Worm (Caenorhabditis elegans) whole organism, L1 larva: ENCODE results near the gene H25P19.1.
A peak's percentile ranks its signal among the peaks of the same experiment; 100 is the strongest.

Experiments
- F16B12.6 ChIP-seq: fragments of 150-350 bp; optimal IDR thresholded peaks from 2 replicates; lab custom pipeline; 2014; ENCODE audit warnings: missing biosample characterization, missing genetic modification characterization
- Y116A8C.19 ChIP-seq: sonication (generic microtip); optimal IDR thresholded peaks from 2 replicates; lab custom pipeline; 2016; ENCODE audit warnings: missing compliant biosample characterization, missing genetic modification characterization, borderline replicate concordance
- alr-1 ChIP-seq: fragments of 200-800 bp; sonication (Bioruptor generic); optimal IDR thresholded peaks from 2 replicates; lab custom pipeline; 2018; ENCODE audit warnings: borderline replicate concordance, mild to moderate bottlenecking, missing genetic modification characterization, missing compliant biosample characterization
- aly-2 ChIP-seq: fragments of 150-350 bp; optimal IDR thresholded peaks from 2 replicates; lab custom pipeline; 2014; ENCODE audit warnings: missing biosample characterization, missing genetic modification characterization
- ama-1 ChIP-seq: fragments of 150-350 bp; optimal IDR thresholded peaks from 2 replicates; lab custom pipeline; 2014
- ceh-88 ChIP-seq: fragments of 200-800 bp; sonication (Bioruptor generic); IDR thresholded peaks from 2 replicates; pipeline ENCODE4 v1.3.6; 2022; ENCODE audit warnings: missing genetic modification characterization, missing compliant biosample characterization
- ceh-90 ChIP-seq: sonication (generic microtip); optimal IDR thresholded peaks from 2 replicates; lab custom pipeline; 2016; ENCODE audit warnings: missing genetic modification characterization, missing compliant biosample characterization
- ces-1 ChIP-seq: fragments of 150-350 bp; optimal IDR thresholded peaks from 2 replicates; lab custom pipeline; 2014; ENCODE audit warnings: missing biosample characterization, missing genetic modification reagents, missing genetic modification characterization
- efl-1 ChIP-seq, 4 experiments: fragments of 150-350 bp; optimal IDR thresholded peaks in 3 of 4; peaks in 1 of 4; 1 replicate in 1 of 4; 2 replicates in 3 of 4; lab custom pipeline; 2014; ENCODE audit warnings: missing biosample characterization in 2 of 4, missing genetic modification characterization in 2 of 4, missing genetic modification reagents in 2 of 4
- egl-27 ChIP-seq, 2 experiments: fragments of 150-350 bp in 1 of 2; sonication (generic microtip); optimal IDR thresholded peaks; 3 replicates each; lab custom pipeline; 2017 to 2018; ENCODE audit warnings: missing biosample characterization in 2 of 2, missing genetic modification characterization in 2 of 2, missing genetic modification reagents in 2 of 2
- elt-2 ChIP-seq: sonication (generic microtip); optimal IDR thresholded peaks from 2 replicates; lab custom pipeline; 2016; ENCODE audit warnings: missing genetic modification characterization, mild to moderate bottlenecking, inconsistent platforms, missing compliant biosample characterization, missing genetic modification reagents
- elt-3 ChIP-seq, 6 experiments: fragments of 150-350 bp in 1 of 6; sonication (generic microtip); optimal IDR thresholded peaks; 2 replicates each; lab custom pipeline; 2017 to 2018; ENCODE audit warnings: missing biosample characterization in 6 of 6, missing genetic modification characterization in 6 of 6, inconsistent platforms in 1 of 6
- ets-5 ChIP-seq: fragments of 200-800 bp; sonication (Bioruptor generic); IDR thresholded peaks from 2 replicates; pipeline ENCODE4 v1.3.6; 2022; ENCODE audit warnings: missing genetic modification characterization, missing compliant biosample characterization
- fkh-4 ChIP-seq: sonication (generic microtip); optimal IDR thresholded peaks from 2 replicates; lab custom pipeline; 2016; ENCODE audit warnings: missing compliant biosample characterization, missing genetic modification characterization, borderline replicate concordance
- fkh-8 ChIP-seq: sonication (generic microtip); optimal IDR thresholded peaks from 2 replicates; lab custom pipeline; 2016; ENCODE audit warnings: mild to moderate bottlenecking, missing genetic modification characterization, missing compliant biosample characterization
- hlh-4 ChIP-seq: sonication (generic microtip); optimal IDR thresholded peaks from 2 replicates; lab custom pipeline; 2016; ENCODE audit warnings: mild to moderate bottlenecking, missing genetic modification characterization, missing compliant biosample characterization
- hpl-2 ChIP-seq: fragments of 150-350 bp; optimal IDR thresholded peaks from 2 replicates; lab custom pipeline; 2014; ENCODE audit warnings: missing biosample characterization, missing genetic modification reagents, missing genetic modification characterization
- irx-1 ChIP-seq: sonication (generic microtip); optimal IDR thresholded peaks from 2 replicates; lab custom pipeline; 2016; ENCODE audit warnings: missing genetic modification characterization, missing compliant biosample characterization
- isw-1 ChIP-seq: fragments of 200-800 bp; sonication (Bioruptor generic); IDR thresholded peaks from 2 replicates; pipeline ENCODE4 v1.3.6; 2022; ENCODE audit warnings: missing genetic modification characterization, missing compliant biosample characterization
- lin-14 ChIP-seq: fragments of 200-800 bp; sonication (Bioruptor generic); optimal IDR thresholded peaks from 2 replicates; lab custom pipeline; 2018; ENCODE audit warnings: mild to moderate bottlenecking, missing genetic modification characterization, moderate library complexity, missing compliant biosample characterization
- lin-15B ChIP-seq: fragments of 150-350 bp; sonication (generic microtip); optimal IDR thresholded peaks from 3 replicates; lab custom pipeline; 2014; ENCODE audit warnings: missing biosample characterization, missing genetic modification characterization
- lin-35 ChIP-seq, 2 experiments: fragments of 150-350 bp; optimal IDR thresholded peaks; 2 replicates each; lab custom pipeline; 2014; ENCODE audit warnings: missing biosample characterization in 2 of 2, missing genetic modification characterization in 2 of 2, missing genetic modification reagents in 2 of 2
- lin-39 ChIP-seq: fragments of 150-350 bp; optimal IDR thresholded peaks from 2 replicates; lab custom pipeline; 2014; ENCODE audit warnings: missing biosample characterization, missing genetic modification reagents, missing genetic modification characterization
- lir-3 ChIP-seq: sonication (generic microtip); optimal IDR thresholded peaks from 2 replicates; lab custom pipeline; 2016; ENCODE audit warnings: mild to moderate bottlenecking, missing genetic modification characterization, moderate library complexity, missing compliant biosample characterization; ENCODE audit not compliant: poor library complexity
- lsy-2 ChIP-seq, 2 experiments: fragments of 150-350 bp; optimal IDR thresholded peaks; 2 replicates each; lab custom pipeline; 2014; ENCODE audit warnings: missing biosample characterization in 2 of 2, missing genetic modification characterization in 2 of 2
- mab-9 ChIP-seq: fragments of 200-800 bp; sonication (Bioruptor generic); IDR thresholded peaks from 2 replicates; pipeline ENCODE4 v1.3.6; 2022; ENCODE audit warnings: missing genetic modification reagents, missing genetic modification characterization, missing compliant biosample characterization
- mep-1 ChIP-seq: fragments of 150-350 bp; optimal IDR thresholded peaks from 2 replicates; lab custom pipeline; 2014; ENCODE audit warnings: missing biosample characterization, missing genetic modification characterization
- nhr-19 ChIP-seq: fragments of 200-800 bp; sonication (Bioruptor generic); conservative IDR thresholded peaks from 2 replicates; pipeline ENCODE4 v1.3.6; 2022; ENCODE audit warnings: missing genetic modification characterization, missing compliant biosample characterization
- nhr-20 ChIP-seq: sonication (generic microtip); optimal IDR thresholded peaks from 2 replicates; lab custom pipeline; 2016; ENCODE audit warnings: mild to moderate bottlenecking, missing genetic modification characterization, missing compliant biosample characterization
- nhr-47 ChIP-seq: sonication (generic microtip); optimal IDR thresholded peaks from 2 replicates; lab custom pipeline; 2016; ENCODE audit warnings: mild to moderate bottlenecking, missing genetic modification characterization, moderate library complexity, missing compliant biosample characterization
- nhr-71 ChIP-seq: sonication (generic microtip); optimal IDR thresholded peaks from 2 replicates; lab custom pipeline; 2016; ENCODE audit warnings: mild to moderate bottlenecking, missing genetic modification characterization, moderate library complexity, missing compliant biosample characterization
- nhr-76 ChIP-seq: sonication (generic microtip); optimal IDR thresholded peaks from 2 replicates; lab custom pipeline; 2017; ENCODE audit warnings: missing biosample characterization, missing genetic modification characterization
- nhr-84 ChIP-seq: sonication (generic microtip); optimal IDR thresholded peaks from 2 replicates; lab custom pipeline; 2017; ENCODE audit warnings: missing biosample characterization, missing genetic modification characterization
- nhr-85 ChIP-seq: sonication (generic microtip); peaks from one replicate; lab custom pipeline; 2016; ENCODE audit warnings: missing genetic modification characterization, inconsistent platforms, missing compliant biosample characterization
- nhr-90 ChIP-seq: sonication (generic microtip); optimal IDR thresholded peaks from 2 replicates; lab custom pipeline; 2016; ENCODE audit warnings: mild to moderate bottlenecking, missing genetic modification characterization, missing compliant biosample characterization; ENCODE audit not compliant: poor library complexity
- pax-3 ChIP-seq: fragments of 200-800 bp; sonication (Bioruptor generic); optimal IDR thresholded peaks from 2 replicates; lab custom pipeline; 2018; ENCODE audit warnings: mild to moderate bottlenecking, missing genetic modification characterization, moderate library complexity, missing compliant biosample characterization
- rnt-1 ChIP-seq: sonication (generic microtip); optimal IDR thresholded peaks from 2 replicates; lab custom pipeline; 2016; ENCODE audit warnings: mild to moderate bottlenecking, missing genetic modification characterization, moderate library complexity, missing compliant biosample characterization
- skn-1 ChIP-seq: fragments of 150-350 bp; optimal IDR thresholded peaks from 2 replicates; lab custom pipeline; 2014; ENCODE audit warnings: missing biosample characterization, missing genetic modification characterization
- snu-23 ChIP-seq: sonication (generic microtip); optimal IDR thresholded peaks from 2 replicates; lab custom pipeline; 2016; ENCODE audit warnings: missing genetic modification characterization, missing compliant biosample characterization
- sptf-1 ChIP-seq: fragments of 150-350 bp; optimal IDR thresholded peaks from 2 replicates; lab custom pipeline; 2014; ENCODE audit warnings: missing biosample characterization, missing genetic modification characterization
- tlp-1 ChIP-seq: fragments of 150-350 bp; optimal IDR thresholded peaks from 2 replicates; lab custom pipeline; 2014; ENCODE audit warnings: missing biosample characterization, missing genetic modification characterization
- unc-130 ChIP-seq: fragments of 150-350 bp; optimal IDR thresholded peaks from 2 replicates; lab custom pipeline; 2017; ENCODE audit warnings: missing biosample characterization, missing genetic modification characterization, inconsistent platforms
- zip-4 ChIP-seq: fragments of 200-800 bp; sonication (Bioruptor generic); optimal IDR thresholded peaks from 2 replicates; lab custom pipeline; 2018; ENCODE audit warnings: mild to moderate bottlenecking, missing genetic modification characterization, moderate library complexity, missing compliant biosample characterization
- ztf-11 ChIP-seq, 2 experiments: sonication (generic microtip); optimal IDR thresholded peaks; 2 replicates each; lab custom pipeline; 2016 to 2017; ENCODE audit warnings: missing genetic modification characterization in 2 of 2, missing biosample characterization in 1 of 2, missing compliant biosample characterization in 1 of 2
- ztf-4 ChIP-seq: fragments of 150-350 bp; optimal IDR thresholded peaks from 2 replicates; lab custom pipeline; 2014; ENCODE audit warnings: missing biosample characterization, missing genetic modification characterization

Gene H25P19.1

DNA sequence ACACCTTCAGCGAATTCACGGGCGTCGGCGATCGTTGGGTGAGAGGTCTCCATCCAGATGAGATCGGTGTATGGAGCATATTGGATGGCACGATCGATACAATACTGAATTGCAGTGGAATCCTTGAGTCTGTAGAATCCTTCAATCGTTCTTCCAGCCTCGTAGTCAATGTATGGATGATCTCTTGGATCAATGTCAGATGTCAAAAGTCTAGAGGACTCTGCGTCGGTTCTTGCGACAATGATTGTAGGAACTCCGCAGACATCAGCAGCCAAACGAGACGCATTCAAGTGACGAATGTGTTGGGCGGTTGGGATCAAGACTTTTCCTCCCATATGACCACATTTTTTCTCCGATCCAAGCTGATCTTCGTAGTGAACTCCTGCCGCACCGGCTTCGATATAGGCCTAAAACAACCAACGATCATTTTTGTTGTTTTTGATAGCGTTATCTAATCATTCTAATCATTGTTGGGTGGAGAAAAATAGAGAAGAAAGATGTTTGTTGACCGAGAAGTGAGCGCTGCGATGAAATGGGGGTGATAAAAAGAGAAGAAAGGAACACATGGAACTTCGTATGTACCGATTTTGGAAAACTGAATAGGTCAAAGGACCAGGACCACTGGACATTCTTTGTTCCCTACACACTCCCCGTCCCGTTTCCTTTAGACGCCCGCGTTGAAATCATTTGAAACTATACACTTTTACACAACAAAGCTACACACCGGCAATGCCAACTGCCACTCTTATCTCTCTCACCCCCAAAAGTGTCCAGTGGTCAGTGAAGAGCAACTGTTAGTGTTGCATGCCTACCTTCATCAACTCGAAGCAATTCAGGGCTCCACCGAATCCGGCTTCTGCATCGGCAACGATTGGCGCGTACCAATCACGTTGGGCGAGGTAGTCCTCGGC, 39.3 kb downstream of the H25P19.1 start:
- no peak for TF ChIP-seq alr-1 (tag; lab: Kevin White, UChicago)
- no peak for TF ChIP-seq nhr-47 (tag; lab: Kevin White, UChicago)
- TF ChIP-seq lsy-2 (tag; optimal IDR thresholded peaks at IDR 0.05; lab: Kevin White, UChicago): peak in 1 of 2 experiments; percentile 25
- no peak for TF ChIP-seq ces-1 (GFP tag; lab: Kevin White, UChicago)
- peak; percentile 10 for TF ChIP-seq unc-130
- peak; percentile 45 for TF ChIP-seq ceh-88 (GFP tag; lab: Robert Waterston, UW)
- TF ChIP-seq efl-1 (optimal IDR thresholded peaks at IDR 0.05; lab: Kevin White, UChicago): no peak
- TF ChIP-seq efl-1 (GFP tag; optimal IDR thresholded peaks at IDR 0.05 in 1 of 2; lab: Kevin White, UChicago): peak in 1 of 2 experiments; percentile 92
- no peak for TF ChIP-seq nhr-76 (tag; lab: Kevin White, UChicago)
- peak; percentile 64 for TF ChIP-seq rnt-1
- TF ChIP-seq hlh-4 (tag; lab: Kevin White, UChicago): no peak
- no peak for TF ChIP-seq isw-1 (GFP tag; lab: Robert Waterston, UW)
- no peak for TF ChIP-seq lin-15B
- peak; percentile 17 for TF ChIP-seq elt-2 (tag; lab: Kevin White, UChicago)
- no peak for TF ChIP-seq lin-39
- TF ChIP-seq lin-14 (GFP tag; lab: Kevin White, UChicago): peak; percentile 31
- peak; percentile 7 for TF ChIP-seq nhr-19 (GFP tag; lab: Robert Waterston, UW)
- peak; percentile 48 for TF ChIP-seq nhr-85 (tag; lab: Kevin White, UChicago)
- TF ChIP-seq nhr-71 (tag; lab: Kevin White, UChicago): peak; percentile 50
- peak; percentile 79 for TF ChIP-seq ama-1 (lab: Kevin White, UChicago)
- no peak for TF ChIP-seq F16B12.6
- peak; percentile 22 for TF ChIP-seq pax-3 (tag; lab: Kevin White, UChicago)
- no peak for TF ChIP-seq skn-1 (tag; lab: Kevin White, UChicago)
- peak in 4 of 6 experiments; percentile 14 to 71 (median 27) for TF ChIP-seq elt-3 (tag; optimal IDR thresholded peaks at IDR 0.05; lab: Kevin White, UChicago)
- no peak for TF ChIP-seq aly-2 (tag; lab: Kevin White, UChicago)
- TF ChIP-seq nhr-20 (tag; lab: Kevin White, UChicago): peak; percentile 7
- no peak for TF ChIP-seq Y116A8C.19 (tag; lab: Kevin White, UChicago)
- no peak for TF ChIP-seq tlp-1 (tag; lab: Kevin White, UChicago)
- no peak for TF ChIP-seq ets-5
- TF ChIP-seq irx-1 (tag; lab: Kevin White, UChicago): peak; percentile 2
- TF ChIP-seq nhr-90 (tag; lab: Kevin White, UChicago): peak; percentile 17
- TF ChIP-seq fkh-8 (tag; lab: Kevin White, UChicago): no peak
- peak; percentile 53 for TF ChIP-seq nhr-84 (tag; lab: Kevin White, UChicago)
- TF ChIP-seq snu-23 (GFP tag; lab: Kevin White, UChicago): peak; percentile 22
- peak; percentile 21 for TF ChIP-seq ztf-4 (tag; lab: Kevin White, UChicago)

- TF ChIP-seq egl-27 (tag; optimal IDR thresholded peaks at IDR 0.05; lab: Kevin White, UChicago): no peak
- TF ChIP-seq lin-35 (GFP tag; optimal IDR thresholded peaks at IDR 0.05; lab: Kevin White, UChicago): peak in 1 of 2 experiments; percentile 75
- TF ChIP-seq sptf-1 (tag; lab: Kevin White, UChicago): no peak
- TF ChIP-seq nhr-47 (tag; lab: Kevin White, UChicago): peak; percentile 59
- 0 out of 2 replicates have a peak, but pooled peaks have one; percentile 13 for TF ChIP-seq mab-9 (GFP tag; lab: Robert Waterston, UW)
- TF ChIP-seq lin-14 (GFP tag; lab: Kevin White, UChicago): peak; percentile 92
- TF ChIP-seq alr-1 (tag; lab: Kevin White, UChicago): no peak
- peak; percentile 51 for TF ChIP-seq zip-4 (GFP tag; lab: Kevin White, UChicago)
- TF ChIP-seq fkh-4: no peak
- TF ChIP-seq hpl-2 (GFP tag; lab: Kevin White, UChicago): no peak
- TF ChIP-seq isw-1 (GFP tag; lab: Robert Waterston, UW): no peak
- TF ChIP-seq lir-3: peak; percentile 69
- TF ChIP-seq snu-23 (GFP tag; lab: Kevin White, UChicago): peak; percentile 82
- peak in 1 of 2 experiments; percentile 27 for TF ChIP-seq ztf-11 (tag; optimal IDR thresholded peaks at IDR 0.05; lab: Kevin White, UChicago)
- peak; percentile 59 for TF ChIP-seq mep-1
- TF ChIP-seq pax-3 (tag; lab: Kevin White, UChicago): no peak
- TF ChIP-seq ceh-90: no peak
- peak in 2 of 6 experiments; percentile 29 to 80 for TF ChIP-seq elt-3 (tag; optimal IDR thresholded peaks at IDR 0.05; lab: Kevin White, UChicago)
- TF ChIP-seq nhr-71 (tag; lab: Kevin White, UChicago): peak; percentile 95
- no peak for TF ChIP-seq hlh-4 (tag; lab: Kevin White, UChicago)
Measured at ce11 chrV:727484-728351, 40.2 kb downstream of the H25P19.1 start, which contains the start of the genes icl-1 and srh-2. Gene icl-1, minus strand, starts transcription at chrV:728004. Gene srh-2, plus strand, starts transcription at chrV:728301.
